In genomic region chr2L:9520886-9521868, dm6 we compare ENCODE assay signal across 2 fruit fly cellular contexts.
TF ChIP-seq lines count a peak whose summit lies in the region.

Gene Oatp30B, plus strand, starts transcription at chr2L:9521210.

TF ChIP-seq in whole organism, embryonic, 481 proteins besides CTCF, POLR2A, EP300 and RAD21 (continued from another document and continues in another):
- TF ChIP-seq eve (GFP tag; optimal IDR thresholded peaks at IDR 0.05; lab: Kevin White, UChicago) (peak; percentile 60 to 95), Kr (GFP tag; optimal IDR thresholded peaks at IDR 0.05; lab: Kevin White, UChicago) (no peak), Atf3 (GFP tag; optimal IDR thresholded peaks at IDR 0.05; lab: Kevin White, UChicago) (peak; percentile 94), unpg (GFP tag; optimal IDR thresholded peaks at IDR 0.05; lab: Kevin White, UChicago) (peak; percentile 98), CG3281 (GFP tag; optimal IDR thresholded peaks at IDR 0.05; lab: Kevin White, UChicago) (peak; percentile 93), zfh1 (GFP tag; IDR thresholded peaks at IDR 0.05; lab: Robert Waterston, UW) (peak; percentile 98), pfk (GFP tag; optimal IDR thresholded peaks at IDR 0.05; lab: Kevin White, UChicago) (peak; percentile 65), Atf6 (GFP tag; IDR thresholded peaks at IDR 0.05; lab: Robert Waterston, UW) (peak; percentile 97), fru (optimal IDR thresholded peaks at IDR 0.05; lab: Kevin White, UChicago) (no peak), C15 (GFP tag; IDR thresholded peaks at IDR 0.05; lab: Robert Waterston, UW) (peak; percentile 94), org-1 (GFP tag; optimal IDR thresholded peaks at IDR 0.05; lab: Kevin White, UChicago) (peak; percentile 82), CG9817 (tag; optimal IDR thresholded peaks at IDR 0.05; lab: Kevin White, UChicago) (peak; percentile 98), fu2 (GFP tag; optimal IDR thresholded peaks at IDR 0.05; lab: Kevin White, UChicago) (peak; percentile 94), NK7.1 (GFP tag; optimal IDR thresholded peaks at IDR 0.05; lab: Kevin White, UChicago) (peak; percentile 87), her (GFP tag; optimal IDR thresholded peaks at IDR 0.05; lab: Kevin White, UChicago) (peak; percentile 89), H2.0 (GFP tag; IDR thresholded peaks at IDR 0.05; lab: Robert Waterston, UW) (peak; percentile 97), Usf (GFP tag; optimal IDR thresholded peaks at IDR 0.05; lab: Kevin White, UChicago) (peak; percentile 90), CG13624 (GFP tag; optimal IDR thresholded peaks at IDR 0.05; lab: Kevin White, UChicago) (peak; percentile 97), nmo (GFP tag; optimal IDR thresholded peaks at IDR 0.05; lab: Kevin White, UChicago) (peak; percentile 97), CG16779 (GFP tag; IDR thresholded peaks at IDR 0.05; lab: Robert Waterston, UW) (peak; percentile 96), CG10209 (GFP tag; optimal IDR thresholded peaks at IDR 0.05; lab: Kevin White, UChicago) (peak; percentile 96), Dip2 (GFP tag; IDR thresholded peaks at IDR 0.05; lab: Robert Waterston, UW) (no peak), CG18599 (GFP tag; optimal IDR thresholded peaks at IDR 0.05; lab: Kevin White, UChicago) (peak; percentile 97), ham (GFP tag; IDR thresholded peaks at IDR 0.05; lab: Robert Waterston, UW) (peak; percentile 88; the same call in 1 of the 2 replicates), Jarid2 (GFP tag; optimal IDR thresholded peaks at IDR 0.05; lab: Kevin White, UChicago) (peak; percentile 88), Nf-YA (GFP tag; IDR thresholded peaks at IDR 0.05; lab: Robert Waterston, UW) (peak; percentile 95), Dbx (GFP tag; IDR thresholded peaks at IDR 0.05; lab: Robert Waterston, UW) (peak; percentile 99), CG11085 (GFP tag; IDR thresholded peaks at IDR 0.05; lab: Robert Waterston, UW) (peak; percentile 97), CG17385 (GFP tag; optimal IDR thresholded peaks at IDR 0.05; lab: Kevin White, UChicago) (peak; percentile 88), bcd (GFP tag; optimal IDR thresholded peaks at IDR 0.05; lab: Kevin White, UChicago) (peak; percentile 95), pb (GFP tag; optimal IDR thresholded peaks at IDR 0.05; lab: Kevin White, UChicago) (peak; percentile 89), Gug (GFP tag; IDR thresholded peaks at IDR 0.05; lab: Robert Waterston, UW) (peak; percentile 92), CG12659 (GFP tag; optimal IDR thresholded peaks at IDR 0.05; lab: Kevin White, UChicago) (peak; percentile 97), CG12104 (GFP tag; optimal IDR thresholded peaks at IDR 0.05; lab: Kevin White, UChicago) (peak; percentile 95), Poxn (GFP tag; IDR thresholded peaks at IDR 0.05; lab: Robert Waterston, UW) (peak; percentile 85), row (GFP tag; IDR thresholded peaks at IDR 0.05; lab: Robert Waterston, UW) (peak; percentile 98), CG6791 (GFP tag; IDR thresholded peaks at IDR 0.05; lab: Robert Waterston, UW; ENCODE audit: partially characterized antibody) (peak; percentile 96), klu (GFP tag; IDR thresholded peaks at IDR 0.05; lab: Robert Waterston, UW) (peak; percentile 96), CG6854 (GFP tag; optimal IDR thresholded peaks at IDR 0.05; lab: Kevin White, UChicago) (peak; percentile 90), Dp (GFP tag; optimal IDR thresholded peaks at IDR 0.05; lab: Kevin White, UChicago) (peak; percentile 50), Taf1 (GFP tag; IDR thresholded peaks at IDR 0.05; lab: Robert Waterston, UW) (peak; percentile 94), CG3726 (GFP tag; IDR thresholded peaks at IDR 0.05; lab: Robert Waterston, UW) (peak; percentile 93; the same call in 2 of the 3 replicates), CG7556 (GFP tag; optimal IDR thresholded peaks at IDR 0.05; lab: Kevin White, UChicago) (peak; percentile 94), pnt (GFP tag; optimal IDR thresholded peaks at IDR 0.05; lab: Kevin White, UChicago) (peak; percentile 95), bowl (GFP tag; IDR thresholded peaks at IDR 0.05; lab: Robert Waterston, UW) (peak; percentile 93), CG42726 (GFP tag; IDR thresholded peaks at IDR 0.05; lab: Robert Waterston, UW; ENCODE audit: partially characterized antibody) (peak; percentile 76; the same call in 1 of the 2 replicates), CG31224 (GFP tag; IDR thresholded peaks at IDR 0.05; lab: Robert Waterston, UW) (peak; percentile 93), Elba2 (GFP tag; optimal IDR thresholded peaks at IDR 0.05; lab: Kevin White, UChicago) (peak; percentile 89), Oli (tag; optimal IDR thresholded peaks at IDR 0.05; lab: Kevin White, UChicago) (peak; percentile 94), CG16863 (GFP tag; optimal IDR thresholded peaks at IDR 0.05; lab: Kevin White, UChicago) (peak; percentile 92), ase (GFP tag; IDR thresholded peaks at IDR 0.05; lab: Robert Waterston, UW) (peak; percentile 97), gsb (GFP tag; IDR thresholded peaks at IDR 0.05; lab: Robert Waterston, UW) (peak; percentile 95), CG1832 (GFP tag; optimal IDR thresholded peaks at IDR 0.05; lab: Kevin White, UChicago) (peak; percentile 82), tup (GFP tag; optimal IDR thresholded peaks at IDR 0.05; lab: Kevin White, UChicago) (peak; percentile 93), CG6654 (GFP tag; optimal IDR thresholded peaks at IDR 0.05; lab: Kevin White, UChicago) (peak; percentile 58), CG14050 (GFP tag; IDR thresholded peaks at IDR 0.05; lab: Robert Waterston, UW) (peak; percentile 96), Sin3A (optimal IDR thresholded peaks at IDR 0.05; lab: Kevin White, UChicago) (no peak), Hmx (GFP tag; optimal IDR thresholded peaks at IDR 0.05; lab: Kevin White, UChicago) (peak; percentile 91), croc (GFP tag; conservative IDR thresholded peaks at IDR 0.05; lab: Robert Waterston, UW) (peak; percentile 93), D19A (tag; optimal IDR thresholded peaks at IDR 0.05; lab: Kevin White, UChicago) (peak; percentile 90), Asciz (GFP tag; optimal IDR thresholded peaks at IDR 0.05; lab: Kevin White, UChicago) (peak; percentile 93), lilli (GFP tag; optimal IDR thresholded peaks at IDR 0.05; lab: Kevin White, UChicago) (peak; percentile 98), CG4730 (GFP tag; IDR thresholded peaks at IDR 0.05; lab: Robert Waterston, UW) (peak; percentile 96), CG13287 (GFP tag; IDR thresholded peaks at IDR 0.05; lab: Robert Waterston, UW; ENCODE audit: partially characterized antibody) (peak; percentile 100), sc (optimal IDR thresholded peaks at IDR 0.05; lab: Kevin White, UChicago) (no peak), sc (GFP tag; optimal IDR thresholded peaks at IDR 0.05; lab: Kevin White, UChicago) (peak; percentile 86)

TF ChIP-seq in whole organism, prepupa, 60 proteins besides CTCF, POLR2A, EP300 and RAD21 (continued from another document):
- peak; percentile 96 for TF ChIP-seq lz (GFP tag; optimal IDR thresholded peaks at IDR 0.05; lab: Kevin White, UChicago)
- peak; percentile 79 for TF ChIP-seq fd85E (GFP tag; optimal IDR thresholded peaks at IDR 0.05; lab: Kevin White, UChicago)
- TF ChIP-seq CG8319 (GFP tag; optimal IDR thresholded peaks at IDR 0.05; lab: Kevin White, UChicago) = peak; percentile 85
- peak; percentile 95 for TF ChIP-seq pdm3 (GFP tag; optimal IDR thresholded peaks at IDR 0.05; lab: Kevin White, UChicago)
- peak; percentile 71 for TF ChIP-seq CG6854 (GFP tag; optimal IDR thresholded peaks at IDR 0.05; lab: Kevin White, UChicago)
- TF ChIP-seq CG4318 (GFP tag; optimal IDR thresholded peaks at IDR 0.05; lab: Kevin White, UChicago) = peak; percentile 80
- peak; percentile 79 for TF ChIP-seq CG6808 (GFP tag; optimal IDR thresholded peaks at IDR 0.05; lab: Kevin White, UChicago)
- peak; percentile 94 for TF ChIP-seq Sox102F (GFP tag; optimal IDR thresholded peaks at IDR 0.05; lab: Kevin White, UChicago)
